Worm (Caenorhabditis elegans): ENCODE results near the gene metl-13.

The metl-13 gene

ce11 chrIV:6655747-6656146 lies 20.9 kb downstream of the metl-13 start:
- TF ChIP-seq aly-2 (tag; optimal IDR thresholded peaks at IDR 0.05) (no peak), snpc-4 (tag; optimal IDR thresholded peaks at IDR 0.05) (no peak), sma-3 (GFP tag; optimal IDR thresholded peaks at IDR 0.05) (peak; percentile 44), skn-1 (tag; optimal IDR thresholded peaks at IDR 0.05) (no peak), crh-2 (tag; optimal IDR thresholded peaks at IDR 0.05) (no peak), elt-1 (tag; optimal IDR thresholded peaks at IDR 0.05) (no peak), Y55F3AM.14 (GFP tag; optimal IDR thresholded peaks at IDR 0.05) (no peak), nhr-25 (tag; optimal IDR thresholded peaks at IDR 0.05) (no peak), ztf-4 (tag; optimal IDR thresholded peaks at IDR 0.05) (no peak), nhr-11 (tag; optimal IDR thresholded peaks at IDR 0.05) (no peak), sma-9 (GFP tag; optimal IDR thresholded peaks at IDR 0.05) (no peak), sma-9 (tag; optimal IDR thresholded peaks at IDR 0.05) (no peak), nhr-21 (tag; optimal IDR thresholded peaks at IDR 0.05) (peak; percentile 69), nhr-6 (tag; optimal IDR thresholded peaks at IDR 0.05) (no peak), peb-1 (tag; optimal IDR thresholded peaks at IDR 0.05) (no peak), mbf-1 (tag; optimal IDR thresholded peaks at IDR 0.05) (no peak), gmeb-1 (tag; optimal IDR thresholded peaks at IDR 0.05) (no peak), fos-1 (tag; optimal IDR thresholded peaks at IDR 0.05) (peak; percentile 40), nhr-77 (tag; optimal IDR thresholded peaks at IDR 0.05) (no peak), nhr-12 (tag; optimal IDR thresholded peaks at IDR 0.05) (no peak), blmp-1 (tag; optimal IDR thresholded peaks at IDR 0.05; ENCODE audit: insufficient read depth) (no peak)

- TF ChIP-seq sma-9 (GFP tag; optimal IDR thresholded peaks at IDR 0.05) (peak; percentile 15), sma-9 (tag; optimal IDR thresholded peaks at IDR 0.05) (no peak), nhr-21 (tag; optimal IDR thresholded peaks at IDR 0.05) (peak; percentile 28), blmp-1 (tag; optimal IDR thresholded peaks at IDR 0.05; ENCODE audit: insufficient read depth) (peak; percentile 22), lin-39 (tag; optimal IDR thresholded peaks at IDR 0.05) (no peak), sma-3 (GFP tag; optimal IDR thresholded peaks at IDR 0.05) (peak; percentile 51), fos-1 (tag; optimal IDR thresholded peaks at IDR 0.05) (peak; percentile 47)
These were observed 22.7 kb downstream of the metl-13 start, which contains the start of gene C01B10.11 for ce11 chrIV:6657519-6658031. TSS of gene C01B10.11 (plus strand) at chrIV:6657981.

- TF ChIP-seq F13H6.1 (tag; optimal IDR thresholded peaks at IDR 0.05) = no peak
- peak; percentile 42 for TF ChIP-seq snpc-4 (tag; optimal IDR thresholded peaks at IDR 0.05)
These were observed 29.4 kb downstream of the metl-13 start for ce11 chrIV:6664336-6664735.

DNA sequence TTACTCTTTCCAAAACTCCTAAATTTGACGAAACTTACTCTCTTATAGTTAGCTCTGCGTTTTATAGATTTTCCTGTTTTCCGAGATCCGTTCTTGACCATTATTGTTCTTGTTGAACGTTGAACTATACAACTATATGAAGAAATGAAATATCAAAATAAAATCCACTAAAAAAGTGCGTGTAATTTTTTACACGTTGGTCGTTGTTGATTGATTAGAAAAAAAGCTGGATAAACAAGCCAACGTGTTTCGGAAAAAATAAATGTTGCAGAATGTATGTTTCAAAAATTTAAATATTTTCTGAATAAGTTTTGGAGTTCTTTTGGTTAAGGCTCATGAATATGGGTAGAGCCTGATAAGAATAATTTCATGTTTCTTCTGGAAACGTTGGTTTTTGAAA lies 33.0 kb downstream of the metl-13 start, which contains the start of gene Y73B6A.1:
TSS of gene Y73B6A.1 (minus strand) at position 101 of the 400 bp plus-strand sequence.
- TF ChIP-seq nhr-6 (tag; optimal IDR thresholded peaks at IDR 0.05) = no peak
- no peak for TF ChIP-seq ZK546.5 (tag; optimal IDR thresholded peaks at IDR 0.05)
- no peak for TF ChIP-seq ztf-4 (tag; optimal IDR thresholded peaks at IDR 0.05)
- no peak for TF ChIP-seq nhr-12 (tag; optimal IDR thresholded peaks at IDR 0.05)
- TF ChIP-seq snpc-4 (tag; optimal IDR thresholded peaks at IDR 0.05) = no peak
- no peak for TF ChIP-seq mdl-1 (tag; optimal IDR thresholded peaks at IDR 0.05)
- no peak for TF ChIP-seq lin-13 (GFP tag; optimal IDR thresholded peaks at IDR 0.05)
- TF ChIP-seq ceh-82 (tag; optimal IDR thresholded peaks at IDR 0.05) = no peak
- no peak for TF ChIP-seq R02D3.7 (tag; optimal IDR thresholded peaks at IDR 0.05)
- TF ChIP-seq ceh-16 (tag; optimal IDR thresholded peaks at IDR 0.05) = no peak
- no peak for TF ChIP-seq alr-1 (tag; optimal IDR thresholded peaks at IDR 0.05)
- TF ChIP-seq unc-55 (GFP tag; optimal IDR thresholded peaks at IDR 0.05) = no peak
- TF ChIP-seq nhr-237 (tag; optimal IDR thresholded peaks at IDR 0.05) = no peak
- no peak for TF ChIP-seq mab-5 (tag; optimal IDR thresholded peaks at IDR 0.05)
- no peak for TF ChIP-seq crh-2 (tag; optimal IDR thresholded peaks at IDR 0.05)
- TF ChIP-seq sma-9 (GFP tag; optimal IDR thresholded peaks at IDR 0.05) = no peak
- TF ChIP-seq sma-9 (tag; optimal IDR thresholded peaks at IDR 0.05) = no peak
- TF ChIP-seq nhr-11 (tag; optimal IDR thresholded peaks at IDR 0.05) = no peak
- TF ChIP-seq nhr-129 (tag; optimal IDR thresholded peaks at IDR 0.05) = no peak
